Fruit fly (Drosophila melanogaster): ENCODE results near the gene porin.

Gene porin

DNA sequence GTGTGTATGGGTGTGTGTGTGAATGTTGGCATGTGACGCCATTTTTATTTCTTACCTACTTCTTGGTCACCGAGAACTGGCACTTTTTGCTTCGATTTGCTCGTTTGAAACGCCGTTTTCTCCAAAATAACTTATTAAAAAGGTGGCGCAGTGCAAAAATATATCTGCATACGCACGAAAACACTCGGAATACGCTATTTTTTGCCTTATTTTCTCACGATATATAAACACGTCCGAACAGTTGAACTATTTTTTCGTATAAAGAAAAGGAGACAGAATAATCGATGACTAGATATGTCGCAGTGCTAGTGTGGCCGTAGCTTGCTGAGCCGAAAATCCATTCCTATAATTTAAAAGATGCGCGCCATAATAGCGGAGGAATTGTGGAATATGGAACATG, 8.3 kb downstream of the porin start, which contains the start of gene CG6700 (continued):
- peak; percentile 21 for TF ChIP-seq scrt (GFP tag; optimal IDR thresholded peaks at IDR 0.05)
- no peak for TF ChIP-seq E2f1 (GFP tag; IDR thresholded peaks at IDR 0.05)
- peak; percentile 67 for TF ChIP-seq CG30020 (tag; optimal IDR thresholded peaks at IDR 0.05)
- peak; percentile 95 for TF ChIP-seq sd (tag; optimal IDR thresholded peaks at IDR 0.05)
- TF ChIP-seq CG13624 (GFP tag; optimal IDR thresholded peaks at IDR 0.05), result peak; percentile 28
- TF ChIP-seq stwl (tag; optimal IDR thresholded peaks at IDR 0.05), result peak; percentile 46
- peak; percentile 45 for TF ChIP-seq BEAF-32 (GFP tag; optimal IDR thresholded peaks at IDR 0.05)
- TF ChIP-seq nerfin-1 (tag; optimal IDR thresholded peaks at IDR 0.05), result peak; percentile 98
- peak; percentile 11 for TF ChIP-seq Max (GFP tag; optimal IDR thresholded peaks at IDR 0.05)
- peak; percentile 66 for TF ChIP-seq CG12659 (GFP tag; optimal IDR thresholded peaks at IDR 0.05)
- TF ChIP-seq fru (optimal IDR thresholded peaks at IDR 0.05), result no peak
- peak in 1 of 2 experiments; percentile 9 for TF ChIP-seq insv (GFP tag; optimal IDR thresholded peaks at IDR 0.05)
- no peak for TF ChIP-seq CG7839 (tag; optimal IDR thresholded peaks at IDR 0.05)
- peak; percentile 40 for TF ChIP-seq Scr (GFP tag; IDR thresholded peaks at IDR 0.05; ENCODE audit: partially characterized antibody)
- no peak for TF ChIP-seq CG7372 (GFP tag; IDR thresholded peaks at IDR 0.05)
- TF ChIP-seq Med (GFP tag), result peak; percentile 71
- no peak for TF ChIP-seq otp (GFP tag; IDR thresholded peaks at IDR 0.05)
- TF ChIP-seq phol (tag; optimal IDR thresholded peaks at IDR 0.05), result peak; percentile 98
- TF ChIP-seq gfzf (GFP tag; optimal IDR thresholded peaks at IDR 0.05), result peak; percentile 82
- TF ChIP-seq CG34376 (GFP tag; optimal IDR thresholded peaks at IDR 0.05), result peak; percentile 55
- TF ChIP-seq pfk (GFP tag; optimal IDR thresholded peaks at IDR 0.05), result peak; percentile 90
- peak; percentile 9 for TF ChIP-seq dm (GFP tag; optimal IDR thresholded peaks at IDR 0.05)

DNA sequence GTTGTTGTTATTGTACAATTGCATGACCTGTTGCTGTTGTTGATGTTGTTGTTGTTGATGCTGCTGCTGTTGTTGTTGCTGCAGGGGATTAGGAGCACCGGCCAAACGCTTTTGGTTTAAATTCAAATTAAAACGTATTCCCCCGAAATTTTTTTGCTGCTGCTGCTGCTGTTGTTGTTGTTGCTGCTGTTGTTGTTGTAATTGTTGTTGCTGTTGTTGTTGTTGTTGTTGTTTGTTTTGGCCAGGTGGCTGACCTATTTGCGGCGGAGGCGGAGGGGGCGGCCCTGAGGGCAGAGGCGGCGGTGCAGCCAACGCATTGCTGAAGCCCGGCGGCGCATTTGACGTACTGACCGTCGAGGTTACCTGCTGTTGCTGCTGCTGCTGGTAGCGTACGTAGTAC, 9.0 kb downstream of the porin start:
- TF ChIP-seq CG16779 (GFP tag; IDR thresholded peaks at IDR 0.05), result no peak
- TF ChIP-seq CG4360 (GFP tag; IDR thresholded peaks at IDR 0.05), result peak; percentile 93

dm6 chr2L:10837491-10837890, 13.2 kb downstream of the porin start, which contains the start of gene Nos:
Gene Nos, minus strand, starts transcription at chr2L:10837511.
- TF ChIP-seq pzg (GFP tag; optimal IDR thresholded peaks at IDR 0.05), result peak; percentile 11
- TF ChIP-seq ac (GFP tag; optimal IDR thresholded peaks at IDR 0.05), result no peak
- TF ChIP-seq scrt (GFP tag; optimal IDR thresholded peaks at IDR 0.05), result peak; percentile 95
- TF ChIP-seq Gug (GFP tag; IDR thresholded peaks at IDR 0.05), result no peak

DNA sequence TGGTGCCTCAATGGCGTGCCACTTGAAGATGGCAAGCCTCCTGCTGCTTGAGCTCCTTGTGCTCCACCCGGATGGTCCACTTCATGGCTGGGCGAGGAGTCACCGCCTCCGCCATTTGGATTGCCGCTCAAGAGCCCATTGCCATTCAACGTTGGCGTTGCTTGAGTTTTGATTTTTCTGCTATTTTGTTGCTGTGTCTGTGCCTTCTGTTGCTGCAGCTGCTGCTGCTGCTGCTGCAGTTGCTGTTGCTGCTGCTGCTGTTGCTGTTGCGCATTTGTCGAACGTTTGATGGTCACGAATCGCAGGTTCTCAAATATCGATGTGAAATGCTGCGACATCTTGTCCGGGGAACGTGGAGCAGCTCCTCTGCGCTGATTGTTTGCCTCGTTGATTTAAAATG, 19.1 kb downstream of the porin start:
- TF ChIP-seq CG11456 (GFP tag; IDR thresholded peaks at IDR 0.05), result no peak
- peak; percentile 79 for TF ChIP-seq Ets65A (GFP tag)

- TF ChIP-seq lilli (GFP tag; optimal IDR thresholded peaks at IDR 0.05) (no peak), CG1792 (GFP tag; optimal IDR thresholded peaks at IDR 0.05) (no peak), CG6765 (GFP tag; optimal IDR thresholded peaks at IDR 0.05) (peak; percentile 5), CG18599 (GFP tag; optimal IDR thresholded peaks at IDR 0.05) (peak; percentile 46), sna (GFP tag; IDR thresholded peaks at IDR 0.05; ENCODE audit: partially characterized antibody) (no peak), CG8478 (optimal IDR thresholded peaks at IDR 0.05) (no peak), ssp (GFP tag; IDR thresholded peaks at IDR 0.05) (no peak), NFAT (GFP tag; IDR thresholded peaks at IDR 0.05) (no peak), CG10543 (GFP tag; optimal IDR thresholded peaks at IDR 0.05) (peak; percentile 20), vvl (GFP tag; IDR thresholded peaks at IDR 0.05) (0 out of 2 replicates have a peak, but pooled peaks have one; percentile 36), Xbp1 (GFP tag; optimal IDR thresholded peaks at IDR 0.05) (no peak), ranshi (GFP tag; IDR thresholded peaks at IDR 0.05) (no peak), row (GFP tag; IDR thresholded peaks at IDR 0.05) (no peak), ro (GFP tag; IDR thresholded peaks at IDR 0.05) (no peak), Vsx1 (GFP tag; optimal IDR thresholded peaks at IDR 0.05) (no peak), sisA (GFP tag; IDR thresholded peaks at IDR 0.05) (no peak), Doc3 (GFP tag; IDR thresholded peaks at IDR 0.05; ENCODE audit: partially characterized antibody) (no peak), CG6854 (GFP tag; optimal IDR thresholded peaks at IDR 0.05) (peak; percentile 12)
These were observed 28.0 kb downstream of the porin start for dm6 chr2L:10822620-10823019.

Data from whole organism, embryonic.